ENCODE assay signal across 1 fruit fly cellular context in the genomic region with DNA sequence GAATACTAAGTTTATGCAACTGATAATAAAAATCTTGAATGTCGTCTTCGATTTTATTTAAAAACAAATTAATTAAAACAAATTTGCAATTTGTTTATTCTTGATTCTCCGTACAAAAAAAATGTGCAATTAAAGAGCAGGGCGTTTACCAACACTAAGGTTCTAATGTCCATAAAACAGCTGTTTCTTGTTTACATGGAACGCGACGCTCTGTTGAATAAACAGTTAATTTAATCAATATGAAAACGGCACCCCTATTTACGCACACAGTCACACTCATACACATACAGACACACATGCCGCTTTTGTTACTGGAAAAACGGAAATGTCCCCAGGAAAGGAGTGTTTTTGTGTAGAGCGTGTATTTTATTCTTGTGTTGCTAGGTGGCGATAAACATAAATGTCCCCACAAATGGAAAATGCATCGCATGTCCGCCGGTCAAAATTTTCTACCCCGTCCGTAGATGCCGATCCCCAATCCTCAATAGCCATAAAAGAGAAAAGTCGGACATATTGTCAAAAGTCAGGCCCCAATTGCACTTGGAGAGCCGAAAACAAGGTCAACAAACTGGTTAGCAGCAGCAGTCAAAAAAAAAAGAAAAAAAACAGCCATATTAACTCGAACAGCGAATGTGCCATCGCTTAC.
TF ChIP-seq lines count a peak whose summit lies in the region.

No protein-coding gene starts in this region.

TF ChIP-seq in whole organism, embryonic, 481 proteins besides CTCF, POLR2A, EP300 and RAD21 (continued from another document and continues in another):
- TF ChIP-seq inv (GFP tag; IDR thresholded peaks at IDR 0.05; lab: Robert Waterston, UW; ENCODE audit: partially characterized antibody) = no peak
- TF ChIP-seq tin (GFP tag; optimal IDR thresholded peaks at IDR 0.05; lab: Kevin White, UChicago) = peak; percentile 56
- peak; percentile 9 for TF ChIP-seq TFAM (GFP tag; optimal IDR thresholded peaks at IDR 0.05; lab: Kevin White, UChicago)
- peak; percentile 77 for TF ChIP-seq Kr (GFP tag; optimal IDR thresholded peaks at IDR 0.05; lab: Kevin White, UChicago)
- no peak for TF ChIP-seq CG10366 (GFP tag; IDR thresholded peaks at IDR 0.05; lab: Robert Waterston, UW)
- TF ChIP-seq dm (GFP tag; optimal IDR thresholded peaks at IDR 0.05; lab: Kevin White, UChicago) = peak; percentile 50
- no peak for TF ChIP-seq vnd (GFP tag; IDR thresholded peaks at IDR 0.05; lab: Robert Waterston, UW; ENCODE audit: partially characterized antibody)
- no peak for TF ChIP-seq CG2889 (GFP tag; IDR thresholded peaks at IDR 0.05; lab: Robert Waterston, UW)
- TF ChIP-seq Max (GFP tag; optimal IDR thresholded peaks at IDR 0.05; lab: Kevin White, UChicago) = peak; percentile 70
- peak; percentile 40 for TF ChIP-seq az2 (GFP tag; optimal IDR thresholded peaks at IDR 0.05; lab: Kevin White, UChicago)
- TF ChIP-seq Optix (GFP tag; IDR thresholded peaks at IDR 0.05; lab: Robert Waterston, UW) = no peak
- peak; percentile 69 for TF ChIP-seq Mes4 (GFP tag; optimal IDR thresholded peaks at IDR 0.05; lab: Kevin White, UChicago)
- no peak for TF ChIP-seq C15 (GFP tag; IDR thresholded peaks at IDR 0.05; lab: Robert Waterston, UW)
- no peak for TF ChIP-seq CG7928 (GFP tag; optimal IDR thresholded peaks at IDR 0.05; lab: Kevin White, UChicago)
- peak in 1 of 3 experiments; percentile 78 for TF ChIP-seq Stat92E (GFP tag; optimal IDR thresholded peaks at IDR 0.05; lab: Kevin White, UChicago)
- TF ChIP-seq CG10274 (GFP tag; optimal IDR thresholded peaks at IDR 0.05; lab: Kevin White, UChicago) = peak; percentile 11
- TF ChIP-seq row (GFP tag; IDR thresholded peaks at IDR 0.05; lab: Robert Waterston, UW) = no peak
- no peak for TF ChIP-seq CG17612 (GFP tag; IDR thresholded peaks at IDR 0.05; lab: Robert Waterston, UW)
- peak; percentile 64 for TF ChIP-seq CG18262 (tag; optimal IDR thresholded peaks at IDR 0.05; lab: Kevin White, UChicago)
- TF ChIP-seq slou (GFP tag; optimal IDR thresholded peaks at IDR 0.05; lab: Kevin White, UChicago) = peak; percentile 55
- no peak for TF ChIP-seq CG34224 (GFP tag; IDR thresholded peaks at IDR 0.05; lab: Robert Waterston, UW; ENCODE audit: partially characterized antibody)
- peak; percentile 66 for TF ChIP-seq bcd (GFP tag; optimal IDR thresholded peaks at IDR 0.05; lab: Kevin White, UChicago)
- peak; percentile 51 for TF ChIP-seq CG9876 (GFP tag; optimal IDR thresholded peaks at IDR 0.05; lab: Kevin White, UChicago)
- no peak for TF ChIP-seq CG17802 (tag; optimal IDR thresholded peaks at IDR 0.05; lab: Kevin White, UChicago)
- TF ChIP-seq CG32767 (GFP tag; IDR thresholded peaks at IDR 0.05; lab: Robert Waterston, UW) = no peak
- peak; percentile 86 for TF ChIP-seq pfk (GFP tag; optimal IDR thresholded peaks at IDR 0.05; lab: Kevin White, UChicago)
- TF ChIP-seq CG12769 (tag; optimal IDR thresholded peaks at IDR 0.05; lab: Kevin White, UChicago) = peak; percentile 73
- TF ChIP-seq Nf-YC (tag; optimal IDR thresholded peaks at IDR 0.05; lab: Kevin White, UChicago) = peak; percentile 43
- TF ChIP-seq Awh (GFP tag; IDR thresholded peaks at IDR 0.05; lab: Robert Waterston, UW) = no peak
- TF ChIP-seq psq (GFP tag; optimal IDR thresholded peaks at IDR 0.05; lab: Kevin White, UChicago) = peak; percentile 66
- peak; percentile 87 for TF ChIP-seq bab2 (GFP tag; optimal IDR thresholded peaks at IDR 0.05; lab: Kevin White, UChicago)
- peak; percentile 91 for TF ChIP-seq CG6813 (GFP tag; optimal IDR thresholded peaks at IDR 0.05; lab: Kevin White, UChicago)
- no peak for TF ChIP-seq klu (GFP tag; IDR thresholded peaks at IDR 0.05; lab: Robert Waterston, UW)
- TF ChIP-seq CG17328 (GFP tag; IDR thresholded peaks at IDR 0.05; lab: Robert Waterston, UW) = no peak
- TF ChIP-seq CG12236 (GFP tag; optimal IDR thresholded peaks at IDR 0.05; lab: Kevin White, UChicago) = peak; percentile 77
- no peak for TF ChIP-seq CG1832 (GFP tag; optimal IDR thresholded peaks at IDR 0.05; lab: Kevin White, UChicago)
- peak; percentile 91 for TF ChIP-seq Asciz (GFP tag; optimal IDR thresholded peaks at IDR 0.05; lab: Kevin White, UChicago)
- TF ChIP-seq pnt (GFP tag; optimal IDR thresholded peaks at IDR 0.05; lab: Kevin White, UChicago) = peak; percentile 48
- peak; percentile 90 for TF ChIP-seq mirr (GFP tag; optimal IDR thresholded peaks at IDR 0.05; lab: Kevin White, UChicago)
- TF ChIP-seq cas (GFP tag; IDR thresholded peaks at IDR 0.05; lab: Robert Waterston, UW) = no peak
- peak in 1 of 3 experiments; percentile 66 for TF ChIP-seq lola (GFP tag; optimal IDR thresholded peaks at IDR 0.05; lab: Kevin White, UChicago)
- TF ChIP-seq dmrt11E (tag; optimal IDR thresholded peaks at IDR 0.05; lab: Kevin White, UChicago) = peak; percentile 64
- peak; percentile 77 for TF ChIP-seq YL-1 (GFP tag; optimal IDR thresholded peaks at IDR 0.05; lab: Kevin White, UChicago)
- TF ChIP-seq schlank (tag; optimal IDR thresholded peaks at IDR 0.05; lab: Kevin White, UChicago) = peak; percentile 62
- peak; percentile 59 for TF ChIP-seq NfI (GFP tag; optimal IDR thresholded peaks at IDR 0.05; lab: Kevin White, UChicago)
- peak; percentile 44 to 66 for TF ChIP-seq Hr51 (GFP tag; optimal IDR thresholded peaks at IDR 0.05; lab: Kevin White, UChicago)
- no peak for TF ChIP-seq Neu2 (GFP tag; optimal IDR thresholded peaks at IDR 0.05; lab: Kevin White, UChicago; ENCODE audit: borderline replicate concordance)
- no peak for TF ChIP-seq CG11456 (GFP tag; IDR thresholded peaks at IDR 0.05; lab: Robert Waterston, UW)
- peak; percentile 45 for TF ChIP-seq CG4617 (GFP tag; optimal IDR thresholded peaks at IDR 0.05; lab: Kevin White, UChicago; ENCODE audit: borderline replicate concordance)
- TF ChIP-seq zen2 (GFP tag; IDR thresholded peaks at IDR 0.05; lab: Robert Waterston, UW; ENCODE audit: partially characterized antibody) = no peak
- no peak for TF ChIP-seq ftz-f1 (GFP tag; optimal IDR thresholded peaks at IDR 0.05; lab: Kevin White, UChicago)
- TF ChIP-seq CG10209 (GFP tag; optimal IDR thresholded peaks at IDR 0.05; lab: Kevin White, UChicago) = peak; percentile 86
- peak; percentile 33 for TF ChIP-seq ems (GFP tag; optimal IDR thresholded peaks at IDR 0.05; lab: Kevin White, UChicago)
- no peak for TF ChIP-seq tx (GFP tag; optimal IDR thresholded peaks at IDR 0.05; lab: Kevin White, UChicago)
- TF ChIP-seq Med (GFP tag; lab: Kevin White, UChicago) = peak; percentile 96
- peak; percentile 68 for TF ChIP-seq nom (GFP tag; optimal IDR thresholded peaks at IDR 0.05; lab: Kevin White, UChicago)
- TF ChIP-seq CrebB (tag; optimal IDR thresholded peaks at IDR 0.05; lab: Kevin White, UChicago) = peak; percentile 83
- no peak for TF ChIP-seq sr (GFP tag; IDR thresholded peaks at IDR 0.05; lab: Robert Waterston, UW)
- TF ChIP-seq run (tag; optimal IDR thresholded peaks at IDR 0.05; lab: Kevin White, UChicago) = peak; percentile 50
- no peak for TF ChIP-seq ham (GFP tag; IDR thresholded peaks at IDR 0.05; lab: Robert Waterston, UW)
- peak; percentile 72 for TF ChIP-seq CG1792 (GFP tag; optimal IDR thresholded peaks at IDR 0.05; lab: Kevin White, UChicago)
- peak; percentile 26 for TF ChIP-seq vfl (GFP tag; optimal IDR thresholded peaks at IDR 0.05; lab: Kevin White, UChicago)
- peak; percentile 83 for TF ChIP-seq gro (GFP tag; optimal IDR thresholded peaks at IDR 0.05; lab: Kevin White, UChicago)
- TF ChIP-seq sima (GFP tag; optimal IDR thresholded peaks at IDR 0.05; lab: Kevin White, UChicago) = peak; percentile 53
- TF ChIP-seq BEAF-32 (GFP tag; optimal IDR thresholded peaks at IDR 0.05; lab: Kevin White, UChicago) = no peak
- TF ChIP-seq pita (GFP tag; optimal IDR thresholded peaks at IDR 0.05; lab: Kevin White, UChicago) = no peak
- no peak; the same call in 2 of the 3 replicates for TF ChIP-seq croc (GFP tag; conservative IDR thresholded peaks at IDR 0.05; lab: Robert Waterston, UW)
- TF ChIP-seq onecut (GFP tag; IDR thresholded peaks at IDR 0.05; lab: Robert Waterston, UW) = peak; percentile 97
- peak; percentile 86 for TF ChIP-seq fd64A (GFP tag; optimal IDR thresholded peaks at IDR 0.05; lab: Kevin White, UChicago)
- peak; percentile 92 for TF ChIP-seq CG15696 (tag; optimal IDR thresholded peaks at IDR 0.05; lab: Kevin White, UChicago)
- peak; percentile 54 for TF ChIP-seq salm (tag; optimal IDR thresholded peaks at IDR 0.05; lab: Kevin White, UChicago)
- TF ChIP-seq CG9215 (GFP tag; IDR thresholded peaks at IDR 0.05; lab: Robert Waterston, UW) = no peak
- TF ChIP-seq zfh2 (GFP tag; optimal IDR thresholded peaks at IDR 0.05; lab: Kevin White, UChicago) = no peak
- peak; percentile 71 for TF ChIP-seq CG16863 (GFP tag; optimal IDR thresholded peaks at IDR 0.05; lab: Kevin White, UChicago)
- no peak for TF ChIP-seq Rx (GFP tag; IDR thresholded peaks at IDR 0.05; lab: Robert Waterston, UW)
- TF ChIP-seq E2f2 (GFP tag; IDR thresholded peaks at IDR 0.05; lab: Robert Waterston, UW) = no peak
- no peak for TF ChIP-seq ken (GFP tag; IDR thresholded peaks at IDR 0.05; lab: Robert Waterston, UW)
- TF ChIP-seq wor (GFP tag; IDR thresholded peaks at IDR 0.05; lab: Robert Waterston, UW) = no peak
- TF ChIP-seq Xrp1 (GFP tag; IDR thresholded peaks at IDR 0.05; lab: Robert Waterston, UW) = no peak
- TF ChIP-seq dmrt99B (tag; optimal IDR thresholded peaks at IDR 0.05; lab: Kevin White, UChicago) = peak; percentile 73
- TF ChIP-seq dpn (GFP tag; optimal IDR thresholded peaks at IDR 0.05; lab: Kevin White, UChicago) = peak; percentile 47 to 72
- no peak for TF ChIP-seq da (GFP tag; optimal IDR thresholded peaks at IDR 0.05; lab: Kevin White, UChicago)
- TF ChIP-seq CG4424 (GFP tag; optimal IDR thresholded peaks at IDR 0.05; lab: Kevin White, UChicago) = peak; percentile 61
- TF ChIP-seq CG17361 (GFP tag; IDR thresholded peaks at IDR 0.05; lab: Robert Waterston, UW) = no peak
- TF ChIP-seq h (optimal IDR thresholded peaks at IDR 0.05; lab: Kevin White, UChicago) = no peak
- no peak for TF ChIP-seq ttk (GFP tag; IDR thresholded peaks at IDR 0.05; lab: Robert Waterston, UW)
- peak; percentile 28 for TF ChIP-seq CG13624 (GFP tag; optimal IDR thresholded peaks at IDR 0.05; lab: Kevin White, UChicago)
- peak; percentile 70 for TF ChIP-seq CG12659 (GFP tag; optimal IDR thresholded peaks at IDR 0.05; lab: Kevin White, UChicago)
- TF ChIP-seq Antp (GFP tag; optimal IDR thresholded peaks at IDR 0.05; lab: Kevin White, UChicago) = peak; percentile 56
- no peak for TF ChIP-seq tna (GFP tag; IDR thresholded peaks at IDR 0.05; lab: Robert Waterston, UW; ENCODE audit: partially characterized antibody)
- no peak for TF ChIP-seq Ssrp (tag; optimal IDR thresholded peaks at IDR 0.05; lab: Kevin White, UChicago)
- peak; percentile 89 for TF ChIP-seq CG8924 (tag; optimal IDR thresholded peaks at IDR 0.05; lab: Kevin White, UChicago)
- peak; percentile 65 for TF ChIP-seq tup (GFP tag; optimal IDR thresholded peaks at IDR 0.05; lab: Kevin White, UChicago)
- peak; percentile 83 for TF ChIP-seq cg (GFP tag; optimal IDR thresholded peaks at IDR 0.05; lab: Kevin White, UChicago)
- peak; percentile 92 for TF ChIP-seq lab (GFP tag; optimal IDR thresholded peaks at IDR 0.05; lab: Kevin White, UChicago)
- TF ChIP-seq Gug (GFP tag; IDR thresholded peaks at IDR 0.05; lab: Robert Waterston, UW) = no peak
- peak in 1 of 2 experiments; percentile 49 for TF ChIP-seq tll (GFP tag; optimal IDR thresholded peaks at IDR 0.05; lab: Kevin White, UChicago)
- peak; percentile 75 for TF ChIP-seq NK7.1 (GFP tag; optimal IDR thresholded peaks at IDR 0.05; lab: Kevin White, UChicago)
- no peak for TF ChIP-seq br (optimal IDR thresholded peaks at IDR 0.05; lab: Kevin White, UChicago)
- no peak for TF ChIP-seq D (optimal IDR thresholded peaks at IDR 0.05; lab: Kevin White, UChicago)
- TF ChIP-seq D (GFP tag; optimal IDR thresholded peaks at IDR 0.05; lab: Kevin White, UChicago) = peak; percentile 85
- peak; percentile 90 for TF ChIP-seq CG7987 (GFP tag; optimal IDR thresholded peaks at IDR 0.05; lab: Kevin White, UChicago)
- no peak for TF ChIP-seq rib (GFP tag; IDR thresholded peaks at IDR 0.05; lab: Robert Waterston, UW)
- TF ChIP-seq CG14050 (GFP tag; IDR thresholded peaks at IDR 0.05; lab: Robert Waterston, UW) = no peak
- TF ChIP-seq gsb-n (tag; optimal IDR thresholded peaks at IDR 0.05; lab: Kevin White, UChicago) = peak; percentile 83
- TF ChIP-seq Six4 (GFP tag; optimal IDR thresholded peaks at IDR 0.05; lab: Kevin White, UChicago) = peak; percentile 67
- TF ChIP-seq crol (GFP tag; IDR thresholded peaks at IDR 0.05; lab: Robert Waterston, UW) = no peak
- TF ChIP-seq CG13287 (GFP tag; IDR thresholded peaks at IDR 0.05; lab: Robert Waterston, UW; ENCODE audit: partially characterized antibody) = no peak
- peak; percentile 97 for TF ChIP-seq sens (GFP tag; lab: Kevin White, UChicago)
- TF ChIP-seq Ada2b (GFP tag; IDR thresholded peaks at IDR 0.05; lab: Robert Waterston, UW) = no peak
- peak; percentile 66 for TF ChIP-seq lbe (GFP tag; optimal IDR thresholded peaks at IDR 0.05; lab: Kevin White, UChicago)
- TF ChIP-seq CG17912 (GFP tag; optimal IDR thresholded peaks at IDR 0.05; lab: Kevin White, UChicago) = peak; percentile 83
- TF ChIP-seq Lpt (GFP tag; optimal IDR thresholded peaks at IDR 0.05; lab: Kevin White, UChicago) = no peak
- peak; percentile 30 for TF ChIP-seq pzg (GFP tag; optimal IDR thresholded peaks at IDR 0.05; lab: Kevin White, UChicago)
- peak; percentile 96 for TF ChIP-seq kni (GFP tag; optimal IDR thresholded peaks at IDR 0.05; lab: Kevin White, UChicago)
- peak; percentile 42 for TF ChIP-seq CG9817 (tag; optimal IDR thresholded peaks at IDR 0.05; lab: Kevin White, UChicago)
- TF ChIP-seq HLHmδ (GFP tag; optimal IDR thresholded peaks at IDR 0.05; lab: Kevin White, UChicago) = peak; percentile 85
- peak; percentile 26 for TF ChIP-seq tio (GFP tag; optimal IDR thresholded peaks at IDR 0.05; lab: Kevin White, UChicago)
- peak; percentile 78 for TF ChIP-seq CG2678 (tag; optimal IDR thresholded peaks at IDR 0.05; lab: Kevin White, UChicago)
- peak; percentile 70 for TF ChIP-seq CG15269 (tag; optimal IDR thresholded peaks at IDR 0.05; lab: Kevin White, UChicago)
- TF ChIP-seq HmgD (GFP tag; optimal IDR thresholded peaks at IDR 0.05; lab: Kevin White, UChicago) = peak; percentile 47
- TF ChIP-seq Dll (GFP tag; IDR thresholded peaks at IDR 0.05; lab: Robert Waterston, UW; ENCODE audit: partially characterized antibody) = no peak
- TF ChIP-seq CG10654 (GFP tag; optimal IDR thresholded peaks at IDR 0.05; lab: Kevin White, UChicago) = peak; percentile 74
- no peak for TF ChIP-seq Dref (GFP tag; IDR thresholded peaks at IDR 0.05; lab: Robert Waterston, UW)
- no peak for TF ChIP-seq Dp (GFP tag; optimal IDR thresholded peaks at IDR 0.05; lab: Kevin White, UChicago)
- TF ChIP-seq bigmax (GFP tag; optimal IDR thresholded peaks at IDR 0.05; lab: Kevin White, UChicago) = peak; percentile 62
- no peak for TF ChIP-seq HLH54F (GFP tag; optimal IDR thresholded peaks at IDR 0.05; lab: Kevin White, UChicago)
